Worm (Caenorhabditis elegans) whole organism, L1 larva: ENCODE measurements around the gene F36D3.5.

Source experiments
- ceh-82 ChIP-seq, 3 experiments: fragments of 150-350 bp in 1 of 3; sonication (generic microtip) in 2 of 3; optimal IDR thresholded peaks; 2 replicates each; lab custom pipeline; 2014 to 2017; ENCODE audit warnings: missing biosample characterization in 3 of 3, missing genetic modification characterization in 3 of 3
- lin-15B ChIP-seq: fragments of 150-350 bp; sonication (generic microtip); optimal IDR thresholded peaks from 3 replicates; lab custom pipeline; 2014; ENCODE audit warnings: missing biosample characterization, missing genetic modification characterization
- nhr-11 ChIP-seq: fragments of 150-350 bp; optimal IDR thresholded peaks from 2 replicates; lab custom pipeline; 2014; ENCODE audit warnings: missing biosample characterization, missing genetic modification characterization
- nhr-85 ChIP-seq: sonication (generic microtip); peaks from one replicate; lab custom pipeline; 2016; ENCODE audit warnings: missing genetic modification characterization, inconsistent platforms, missing compliant biosample characterization
- pax-3 ChIP-seq: fragments of 200-800 bp; sonication (Bioruptor generic); optimal IDR thresholded peaks from 2 replicates; lab custom pipeline; 2018; ENCODE audit warnings: mild to moderate bottlenecking, missing genetic modification characterization, moderate library complexity, missing compliant biosample characterization
- pqm-1 ChIP-seq: sonication (generic microtip); optimal IDR thresholded peaks from 3 replicates; lab custom pipeline; 2017; ENCODE audit warnings: missing biosample characterization, missing genetic modification characterization
- skn-1 ChIP-seq: fragments of 150-350 bp; optimal IDR thresholded peaks from 2 replicates; lab custom pipeline; 2014; ENCODE audit warnings: missing biosample characterization, missing genetic modification characterization
- tbx-2 ChIP-seq: sonication (generic microtip); optimal IDR thresholded peaks from 2 replicates; lab custom pipeline; 2016; ENCODE audit warnings: missing genetic modification characterization, missing compliant biosample characterization
- unc-130 ChIP-seq: fragments of 150-350 bp; optimal IDR thresholded peaks from 2 replicates; lab custom pipeline; 2017; ENCODE audit warnings: missing biosample characterization, missing genetic modification characterization, inconsistent platforms
- vab-15 ChIP-seq: sonication (generic microtip); optimal IDR thresholded peaks from 2 replicates; lab custom pipeline; 2017; ENCODE audit warnings: missing genotype, mild to moderate bottlenecking, missing genetic modification characterization, missing compliant biosample characterization

ce11 chrV:16534000-16534399, 19.0 kb upstream of the F36D3.5 start, which contains the start of gene cpr-2:
- no peak for TF ChIP-seq unc-130
- TF ChIP-seq pqm-1 (tag; lab: Kevin White, UChicago): no peak
- TF ChIP-seq tbx-2 (tag; lab: Kevin White, UChicago): no peak
- TF ChIP-seq vab-15 (tag; lab: Kevin White, UChicago): no peak
- TF ChIP-seq ceh-82 (tag; optimal IDR thresholded peaks at IDR 0.05; lab: Kevin White, UChicago): no peak
- TF ChIP-seq nhr-11 (tag; lab: Kevin White, UChicago): no peak
- no peak for TF ChIP-seq pax-3 (tag; lab: Kevin White, UChicago)
- TF ChIP-seq skn-1: no peak
- TF ChIP-seq nhr-85: no peak
- TF ChIP-seq lin-15B: no peak
